Fruit fly (Drosophila melanogaster) Kc167 (cell line): Measurements from ENCODE around the gene CG5866.

Source experiments
- Myc ChIP-seq: fragments of >200 bp; optimal IDR thresholded peaks from 2 replicates; lab custom pipeline; 2017; ENCODE audit warnings: missing external identifiers
- Sin3A ChIP-seq: fragments of >200 bp; optimal IDR thresholded peaks from 2 replicates; lab custom pipeline; 2018; ENCODE audit warnings: missing external identifiers
- insv ChIP-seq: fragments of >200 bp; optimal IDR thresholded peaks from 3 replicates; lab custom pipeline; 2018; ENCODE audit warnings: missing external identifiers
- ttk ChIP-seq: sonication (Bioruptor generic); optimal IDR thresholded peaks from 2 replicates; lab custom pipeline; 2017; ENCODE audit warnings: missing external identifiers

- TF ChIP-seq ttk (lab: Kevin White, UChicago): no peak
- no peak for TF ChIP-seq Myc (lab: Kevin White, UChicago)
- no peak for TF ChIP-seq Sin3A (lab: Kevin White, UChicago)
- TF ChIP-seq insv (lab: Kevin White, UChicago): no peak
These were observed 1.9 kb upstream of the CG5866 start, which contains the start of gene CG42822 for dm6 chr3R:17413601-17414000.
